Worm (Caenorhabditis elegans) whole organism, midembryonic: ENCODE measurements around the gene fbxa-72.

Experiments used
- T22C8.4 ChIP-seq: fragments of 200-800 bp; sonication (Bioruptor generic); IDR thresholded peaks from 2 replicates; pipeline ENCODE4 v1.3.6; 2022; ENCODE audit warnings: missing genetic modification characterization, missing compliant biosample characterization
- flt-1 ChIP-seq: fragments of 200-800 bp; sonication (Bioruptor generic); IDR thresholded peaks from 2 replicates; pipeline ENCODE4 v1.3.6; 2022; ENCODE audit warnings: missing genetic modification characterization, missing compliant biosample characterization
- klf-2 ChIP-seq: fragments of 200-800 bp; sonication (Bioruptor generic); conservative IDR thresholded peaks from 2 replicates; pipeline ENCODE4 v1.3.6; 2022; ENCODE audit warnings: missing genetic modification reagents, missing genetic modification characterization, missing compliant biosample characterization
- med-1 ChIP-seq: sonication (generic microtip); optimal IDR thresholded peaks from 2 replicates; lab custom pipeline; 2017; ENCODE audit warnings: missing genetic modification characterization, mild to moderate bottlenecking, missing compliant biosample characterization, antibody characterized with exemption, missing genetic modification reagents; ENCODE audit not compliant: insufficient read depth
- ref-1 ChIP-seq: fragments of 200-800 bp; sonication (Bioruptor generic); conservative IDR thresholded peaks from 2 replicates; pipeline ENCODE4 v1.3.6; 2022; ENCODE audit warnings: missing genetic modification reagents, missing genetic modification characterization, missing compliant biosample characterization
- tab-1 ChIP-seq: fragments of 200-800 bp; sonication (Bioruptor generic); IDR thresholded peaks from 2 replicates; pipeline ENCODE4 v1.3.6; 2022; ENCODE audit warnings: missing genetic modification characterization, missing compliant biosample characterization
- ztf-23 ChIP-seq: fragments of 200-800 bp; sonication (Bioruptor generic); IDR thresholded peaks from 2 replicates; pipeline ENCODE4 v1.3.6; 2022; ENCODE audit warnings: missing genetic modification reagents, missing genetic modification characterization, missing compliant biosample characterization
- ztf-29 ChIP-seq: fragments of 200-800 bp; sonication (Bioruptor generic); IDR thresholded peaks from 2 replicates; pipeline ENCODE4 v1.3.6; 2022; ENCODE audit warnings: missing genetic modification reagents, missing genetic modification characterization, missing compliant biosample characterization

ce11 chrV:664337-664847, 12.2 kb downstream of the fbxa-72 start, which contains the start of the genes F31F4.11 and srh-266:
- TF ChIP-seq ztf-29 (GFP tag; lab: Robert Waterston, UW) (no peak), ztf-23 (GFP tag; lab: Robert Waterston, UW) (no peak), flt-1 (GFP tag; lab: Robert Waterston, UW) (no peak), T22C8.4 (no peak), med-1 (GFP tag; lab: Kevin White, UChicago) (no peak), tab-1 (no peak), klf-2 (GFP tag; lab: Robert Waterston, UW) (no peak), ref-1 (GFP tag; lab: Robert Waterston, UW) (no peak)
